Fruit fly (Drosophila melanogaster) S2 (cell line): ENCODE data around the gene CG7536.

Experiments
- CG8478 ChIP-seq: fragments of >200 bp; optimal IDR thresholded peaks from 2 replicates; lab custom pipeline; 2018
- CTCF ChIP-seq, 2 experiments: fragments of >200 bp; optimal IDR thresholded peaks; 2 replicates each; lab custom pipeline; 2018

DNA sequence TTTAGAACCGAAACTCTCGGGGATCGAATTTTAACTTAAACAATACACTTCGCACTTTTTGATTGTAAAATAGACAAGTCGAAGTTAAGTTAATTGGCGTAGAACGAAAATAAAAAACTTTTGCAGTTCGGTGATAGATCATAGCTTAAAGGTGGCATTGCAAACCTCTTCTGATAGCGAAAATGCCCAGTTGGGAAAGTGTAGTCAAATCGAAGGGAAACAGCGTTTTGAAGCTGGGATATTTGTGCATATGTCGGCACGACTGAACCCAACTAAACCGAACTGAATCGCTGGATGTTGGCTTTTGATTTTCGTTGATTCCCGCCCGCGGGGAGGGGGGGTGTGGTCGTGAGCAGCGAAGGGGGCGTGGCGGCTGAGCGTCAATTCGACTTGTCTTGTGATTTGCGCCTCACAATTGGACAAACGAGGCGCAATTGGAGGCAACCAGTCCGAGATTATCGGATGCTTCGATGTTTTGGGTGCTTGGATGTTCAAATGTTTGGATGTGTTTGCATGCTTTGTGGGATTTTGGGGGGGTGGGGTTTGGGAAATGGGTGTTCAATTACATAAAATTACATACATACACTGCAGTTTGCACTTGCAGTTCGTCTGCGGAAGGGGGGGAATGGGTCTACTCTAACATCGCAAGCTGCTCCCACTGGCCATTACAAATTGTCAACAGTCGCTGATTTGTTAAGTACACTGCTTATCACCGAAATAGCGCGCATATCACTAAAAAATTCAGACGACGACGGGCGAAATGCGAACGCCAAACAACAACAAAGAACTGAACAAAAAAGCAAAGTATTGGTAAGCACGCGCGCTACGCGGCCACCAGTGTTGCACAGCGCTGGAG lies 3.5 kb downstream of the CG7536 start:
- TF ChIP-seq CG8478 (lab: Kevin White, UChicago) = no peak
- no peak for TF ChIP-seq CTCF (optimal IDR thresholded peaks at IDR 0.05; lab: Kevin White, UChicago)
